Fruit fly (Drosophila melanogaster) whole organism, adult: Measurements from ENCODE around the gene Megf8.

Experiments used
- CG11617 ChIP-seq: fragments of 200-800 bp; sonication (Bioruptor generic); optimal IDR thresholded peaks from 2 replicates; lab custom pipeline; 2017; ENCODE audit warnings: mild to moderate bottlenecking, missing biosample characterization, missing genetic modification reagents, missing genetic modification characterization
- CG12768 ChIP-seq: fragments of 200-800 bp; sonication (Bioruptor generic); optimal IDR thresholded peaks from 2 replicates; lab custom pipeline; 2017; ENCODE audit warnings: missing biosample characterization, missing genetic modification characterization, mild to moderate bottlenecking, moderate library complexity, missing genetic modification reagents
- CG14711 ChIP-seq: fragments of 200-800 bp; sonication (Bioruptor generic); optimal IDR thresholded peaks from 2 replicates; lab custom pipeline; 2018; ENCODE audit warnings: missing biosample characterization, mild to moderate bottlenecking, missing genetic modification characterization, moderate library complexity
- CG1620 ChIP-seq: fragments of 200-800 bp; sonication (Bioruptor generic); optimal IDR thresholded peaks from 2 replicates; lab custom pipeline; 2016; ENCODE audit warnings: missing biosample characterization, missing genetic modification characterization
- CG33017 ChIP-seq: fragments of 200-800 bp; sonication (Bioruptor generic); optimal IDR thresholded peaks from 2 replicates; lab custom pipeline; 2018; ENCODE audit warnings: missing biosample characterization, mild to moderate bottlenecking, missing genetic modification characterization, moderate library complexity
- CG5204 ChIP-seq: fragments of 200-800 bp; sonication (Bioruptor generic); optimal IDR thresholded peaks from 2 replicates; lab custom pipeline; 2016; ENCODE audit warnings: missing biosample characterization, missing genetic modification characterization
- CG7045 ChIP-seq: fragments of 200-800 bp; sonication (Bioruptor generic); optimal IDR thresholded peaks from 2 replicates; lab custom pipeline; 2017; ENCODE audit warnings: missing biosample characterization, mild to moderate bottlenecking, missing genetic modification characterization
- CG7101 ChIP-seq: fragments of 200-800 bp; sonication (Bioruptor generic); optimal IDR thresholded peaks from 2 replicates; lab custom pipeline; 2018; ENCODE audit warnings: missing biosample characterization, mild to moderate bottlenecking, missing genetic modification characterization, moderate library complexity
- Clk ChIP-seq: fragments of 200-800 bp; sonication (Bioruptor generic); optimal IDR thresholded peaks from 2 replicates; lab custom pipeline; 2017; ENCODE audit warnings: missing biosample characterization, missing genetic modification characterization
- Crg-1 ChIP-seq: fragments of 200-800 bp; sonication (Bioruptor generic); optimal IDR thresholded peaks from 2 replicates; lab custom pipeline; 2016; ENCODE audit warnings: missing biosample characterization, missing genetic modification characterization
- Hr96 ChIP-seq: fragments of 200-800 bp; sonication (Bioruptor generic); optimal IDR thresholded peaks from 2 replicates; lab custom pipeline; 2016; ENCODE audit warnings: missing biosample characterization, missing genetic modification characterization
- Mnt ChIP-seq: fragments of 200-800 bp; sonication (Bioruptor generic); optimal IDR thresholded peaks from 2 replicates; lab custom pipeline; 2016; ENCODE audit warnings: missing biosample characterization, mild to moderate bottlenecking, missing genetic modification characterization
- bab1 ChIP-seq: fragments of 200-800 bp; sonication (Bioruptor generic); optimal IDR thresholded peaks from 3 replicates; lab custom pipeline; 2019; ENCODE audit warnings: missing biosample characterization, mild to moderate bottlenecking, missing genetic modification characterization, moderate library complexity
- cic ChIP-seq: fragments of 200-800 bp; sonication (Bioruptor generic); optimal IDR thresholded peaks from 2 replicates; lab custom pipeline; 2017; ENCODE audit warnings: missing biosample characterization, mild to moderate bottlenecking, missing genetic modification characterization, moderate library complexity
- cnc ChIP-seq, 2 experiments: fragments of >200 bp; optimal IDR thresholded peaks; 2 replicates each; lab custom pipeline; 2017
- kay ChIP-seq: fragments of 200-800 bp; sonication (Bioruptor generic); peaks from one replicate; lab custom pipeline; 2016; ENCODE audit warnings: missing biosample characterization, missing genetic modification characterization, borderline replicate concordance
- ovo ChIP-seq: fragments of 200-800 bp; sonication (Bioruptor generic); optimal IDR thresholded peaks from 2 replicates; lab custom pipeline; 2016; ENCODE audit warnings: missing biosample characterization, missing genetic modification characterization
- pad ChIP-seq: fragments of 200-800 bp; sonication (Bioruptor generic); optimal IDR thresholded peaks from 3 replicates; lab custom pipeline; 2017; ENCODE audit warnings: missing biosample characterization, missing genetic modification characterization, mild to moderate bottlenecking, moderate library complexity, missing genetic modification reagents
- tj ChIP-seq: fragments of 200-800 bp; sonication (Bioruptor generic); optimal IDR thresholded peaks from 3 replicates; lab custom pipeline; 2017; ENCODE audit warnings: missing biosample characterization, mild to moderate bottlenecking, missing genetic modification characterization, moderate library complexity
- toe ChIP-seq: fragments of 200-800 bp; sonication (Bioruptor generic); optimal IDR thresholded peaks from 2 replicates; lab custom pipeline; 2016; ENCODE audit warnings: missing biosample characterization, missing genetic modification characterization

The Megf8 gene

DNA sequence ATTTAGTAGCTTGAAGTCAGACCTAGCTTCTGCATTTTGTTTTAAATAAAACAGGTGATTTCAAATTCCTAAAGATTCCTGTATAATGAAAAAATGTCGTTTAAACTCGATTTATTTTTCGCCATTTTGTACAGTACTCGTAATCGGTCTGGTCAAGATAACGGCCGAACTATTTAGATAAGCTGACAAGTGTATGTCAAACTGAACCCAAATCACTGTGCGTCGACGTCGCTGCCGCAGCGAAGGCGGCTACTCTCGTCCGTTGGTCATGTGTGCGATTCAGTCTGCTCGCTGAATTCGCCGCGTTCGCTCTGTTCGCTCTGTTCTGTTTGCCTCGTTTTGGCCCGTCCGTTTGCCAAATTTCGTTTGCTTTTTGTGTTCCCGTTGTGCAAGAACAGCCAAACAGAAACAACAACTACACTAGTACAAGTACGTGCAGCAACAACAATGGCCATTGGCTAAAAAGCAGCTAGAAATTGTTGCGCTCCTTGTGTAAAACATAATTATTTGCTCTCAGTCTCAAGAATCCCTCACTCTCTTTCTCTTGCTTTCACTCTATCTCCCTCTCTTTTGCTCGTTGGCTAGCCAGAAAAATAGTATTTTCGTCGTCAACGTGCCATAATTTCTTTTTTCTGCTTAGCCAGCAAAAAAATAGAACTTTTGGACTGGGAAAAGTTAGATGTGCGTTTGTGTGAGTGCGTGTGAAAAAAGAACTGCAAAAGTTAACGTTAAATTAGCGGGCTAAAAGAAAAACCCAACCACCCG lies 44.9 kb downstream of the Megf8 start:
- TF ChIP-seq CG7045 (no peak), CG11617 (peak; percentile 55), CG5204 (no peak), CG12768 (GFP tag; lab: Kevin White, UChicago) (peak; percentile 36), tj (GFP tag; lab: Kevin White, UChicago) (peak; percentile 80), cnc (optimal IDR thresholded peaks at IDR 0.05; lab: Kevin White, UChicago) (no peak), kay (GFP tag; lab: Kevin White, UChicago) (no peak), Mnt (peak; percentile 63), bab1 (peak; percentile 21), ovo (GFP tag; lab: Kevin White, UChicago) (no peak), CG33017 (tag; lab: Kevin White, UChicago) (peak; percentile 62), Hr96 (GFP tag; lab: Kevin White, UChicago) (no peak), CG14711 (tag; lab: Kevin White, UChicago) (peak; percentile 24), Crg-1 (GFP tag; lab: Kevin White, UChicago) (no peak), pad (no peak), Clk (GFP tag; lab: Kevin White, UChicago) (no peak), toe (GFP tag; lab: Kevin White, UChicago) (no peak), CG7101 (no peak), cic (GFP tag; lab: Kevin White, UChicago) (peak; percentile 61), CG1620 (GFP tag; lab: Kevin White, UChicago) (no peak)

DNA sequence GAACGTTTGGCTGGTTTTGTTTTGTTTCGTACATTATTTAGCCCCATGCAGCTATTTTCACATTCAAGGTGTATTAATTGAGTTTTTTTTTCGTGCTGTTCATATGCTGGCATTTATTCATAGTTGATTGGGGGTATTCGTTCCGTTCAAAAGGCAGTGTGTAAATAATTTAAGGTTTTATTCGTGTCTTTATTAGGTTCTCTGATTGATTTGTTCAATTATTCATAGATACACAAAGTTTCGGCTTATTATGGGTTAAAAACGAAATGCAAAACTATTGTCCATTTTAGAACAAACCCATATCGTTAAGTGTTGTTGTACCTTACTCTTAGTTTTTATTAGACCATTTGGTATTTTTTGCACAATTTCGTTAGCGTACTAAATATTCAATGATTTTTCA lies 48.2 kb downstream of the Megf8 start:
- TF ChIP-seq CG14711 (tag; lab: Kevin White, UChicago), result no peak
- TF ChIP-seq kay (GFP tag; lab: Kevin White, UChicago), result peak; percentile 57

DNA sequence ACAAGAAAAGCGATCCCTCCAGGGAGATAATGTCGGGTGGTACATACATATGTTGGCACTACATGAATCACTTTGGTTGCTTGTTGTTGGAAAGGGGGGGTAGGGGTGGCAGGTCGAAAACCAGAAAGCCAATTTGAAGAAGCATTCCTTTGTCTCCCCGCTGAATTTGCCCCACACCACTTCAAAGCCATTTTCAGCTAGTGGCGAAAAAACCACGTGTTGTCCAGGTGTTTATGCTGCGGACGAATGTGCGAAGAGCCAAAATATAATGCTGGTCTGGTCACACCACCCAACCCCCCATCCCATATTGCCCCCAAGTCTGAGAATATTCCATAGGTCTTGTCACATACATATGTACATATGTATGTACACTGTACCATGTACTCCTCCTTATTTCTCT lies 48.6 kb downstream of the Megf8 start:
- TF ChIP-seq bab1, result no peak
- TF ChIP-seq ovo (GFP tag; lab: Kevin White, UChicago), result no peak
- no peak for TF ChIP-seq cnc (optimal IDR thresholded peaks at IDR 0.05; lab: Kevin White, UChicago)
- no peak for TF ChIP-seq Hr96 (GFP tag; lab: Kevin White, UChicago)
- TF ChIP-seq CG11617, result no peak

DNA sequence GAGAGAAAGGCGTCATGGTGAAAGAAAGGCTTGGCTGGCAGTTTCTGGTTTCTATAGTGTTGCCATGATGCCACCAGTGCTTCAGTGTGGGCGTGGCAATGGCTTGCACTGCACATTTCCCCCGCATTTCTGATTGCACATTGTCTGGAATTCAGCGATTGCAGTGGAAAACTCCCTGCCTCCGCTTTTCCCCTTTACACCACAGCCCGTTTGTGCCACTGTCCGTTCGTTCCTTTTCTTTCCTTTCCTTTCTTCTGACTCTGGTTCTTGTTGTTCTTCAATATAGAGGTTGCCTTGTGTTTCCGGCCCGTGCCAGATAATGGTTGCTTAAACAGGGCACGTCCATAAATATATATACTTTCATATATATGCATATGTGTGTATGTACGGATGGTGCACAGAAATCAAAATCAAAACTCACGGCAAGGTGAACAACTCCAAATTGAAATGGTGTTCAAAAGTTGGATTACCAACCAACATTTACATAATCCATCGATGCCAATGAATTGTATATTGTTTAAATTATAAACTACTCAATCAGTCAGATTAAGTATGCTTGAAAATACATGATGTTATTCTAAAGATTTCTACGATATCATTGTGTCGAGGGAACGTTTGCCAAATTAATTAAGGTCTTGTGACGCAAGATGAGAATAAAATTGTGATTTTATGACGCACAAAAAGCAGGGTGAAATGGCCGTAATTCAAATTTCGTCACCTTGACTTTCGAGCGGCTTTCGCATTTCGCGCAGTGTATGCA lies 50.1 kb downstream of the Megf8 start:
- TF ChIP-seq CG7101 (no peak), ovo (GFP tag; lab: Kevin White, UChicago) (no peak), CG12768 (GFP tag; lab: Kevin White, UChicago) (no peak), tj (GFP tag; lab: Kevin White, UChicago) (peak; percentile 43), Hr96 (GFP tag; lab: Kevin White, UChicago) (no peak), pad (no peak), kay (GFP tag; lab: Kevin White, UChicago) (peak; percentile 89)

DNA sequence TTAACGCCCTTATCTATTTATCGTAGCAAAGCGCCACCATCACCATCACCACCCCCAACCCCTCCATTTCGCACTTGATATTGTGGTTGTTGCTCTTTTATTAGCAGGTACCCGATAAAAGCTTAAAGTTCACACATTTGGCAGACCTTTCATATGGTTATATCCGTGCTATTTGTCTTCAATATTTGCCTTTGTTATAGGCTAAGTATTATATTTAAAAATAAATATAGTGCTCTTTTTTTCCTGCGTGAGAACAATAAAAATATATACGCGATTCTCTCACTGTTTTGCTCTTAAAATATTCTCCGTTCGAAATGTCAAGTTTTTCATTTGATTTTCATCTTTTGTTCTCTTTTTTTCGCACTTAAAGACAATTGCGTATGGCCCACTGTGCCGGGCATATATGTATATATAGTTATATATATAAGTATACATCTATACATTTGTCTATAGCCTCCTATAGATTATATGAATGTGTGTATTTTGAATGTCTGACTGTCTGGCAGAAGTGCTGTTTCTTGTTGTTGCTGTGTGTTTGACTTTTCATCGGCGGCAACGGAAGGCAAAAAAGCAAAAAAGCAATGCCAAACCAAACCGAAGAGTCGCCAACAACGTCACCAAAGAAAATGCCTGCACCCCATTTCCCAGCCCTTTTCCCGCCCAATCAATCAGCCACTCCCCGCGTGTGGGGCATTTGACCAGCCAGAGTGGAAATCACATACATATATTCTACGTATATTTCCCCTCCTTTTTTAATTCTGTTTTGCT lies 51.0 kb downstream of the Megf8 start:
- TF ChIP-seq CG33017 (tag; lab: Kevin White, UChicago) (peak; percentile 40), CG5204 (no peak), CG12768 (GFP tag; lab: Kevin White, UChicago) (no peak), Clk (GFP tag; lab: Kevin White, UChicago) (no peak), Crg-1 (GFP tag; lab: Kevin White, UChicago) (no peak), CG1620 (GFP tag; lab: Kevin White, UChicago) (no peak), CG7045 (no peak), toe (GFP tag; lab: Kevin White, UChicago) (no peak), cic (GFP tag; lab: Kevin White, UChicago) (peak; percentile 17), Hr96 (GFP tag; lab: Kevin White, UChicago) (no peak), CG7101 (peak; percentile 30), Mnt (no peak), ovo (GFP tag; lab: Kevin White, UChicago) (no peak), tj (GFP tag; lab: Kevin White, UChicago) (no peak), bab1 (no peak), CG11617 (peak; percentile 21), kay (GFP tag; lab: Kevin White, UChicago) (peak; percentile 85), cnc (optimal IDR thresholded peaks at IDR 0.05; lab: Kevin White, UChicago) (no peak), pad (no peak), CG14711 (tag; lab: Kevin White, UChicago) (no peak)

DNA sequence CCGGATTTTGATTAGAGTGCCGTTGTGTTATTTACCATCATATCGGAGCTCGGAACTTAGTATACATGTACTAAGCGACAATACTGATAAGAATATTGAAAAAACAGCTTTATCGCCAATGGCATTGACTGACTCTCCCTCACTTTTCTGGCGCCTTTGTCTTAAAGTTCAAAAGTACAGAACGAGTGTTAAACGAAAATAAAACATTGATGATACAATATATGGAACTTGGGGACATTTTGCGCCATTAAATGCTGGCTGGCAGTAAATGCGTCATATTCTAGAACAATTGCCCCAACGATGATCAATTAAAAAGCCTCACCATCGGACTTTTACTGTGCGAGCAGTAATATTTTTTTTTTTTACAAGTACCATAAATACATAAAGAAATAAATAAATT lies 51.9 kb downstream of the Megf8 start:
- TF ChIP-seq CG5204, result no peak
- no peak for TF ChIP-seq cnc (optimal IDR thresholded peaks at IDR 0.05; lab: Kevin White, UChicago)
- peak; percentile 13 for TF ChIP-seq kay (GFP tag; lab: Kevin White, UChicago)
- peak; percentile 32 for TF ChIP-seq tj (GFP tag; lab: Kevin White, UChicago)
- peak; percentile 12 for TF ChIP-seq Mnt
- no peak for TF ChIP-seq Crg-1 (GFP tag; lab: Kevin White, UChicago)
- peak; percentile 39 for TF ChIP-seq CG12768 (GFP tag; lab: Kevin White, UChicago)
- no peak for TF ChIP-seq Hr96 (GFP tag; lab: Kevin White, UChicago)
- TF ChIP-seq CG33017 (tag; lab: Kevin White, UChicago), result peak; percentile 29
- no peak for TF ChIP-seq toe (GFP tag; lab: Kevin White, UChicago)
